Fruit fly (Drosophila melanogaster) whole organism, embryonic: Measurements from ENCODE around the gene CG14024.

Experiments
- ATbp ChIP-seq: fragments of 200-800 bp; sonication (Bioruptor generic); optimal IDR thresholded peaks from 2 replicates; lab custom pipeline; 2017; ENCODE audit warnings: missing biosample characterization, mild to moderate bottlenecking, missing genetic modification characterization, missing genetic modification reagents
- Asciz ChIP-seq: fragments of 200-800 bp; sonication (Bioruptor generic); optimal IDR thresholded peaks from 2 replicates; lab custom pipeline; 2017; ENCODE audit warnings: missing biosample characterization, mild to moderate bottlenecking, missing genetic modification characterization, missing genetic modification reagents
- CG1024 ChIP-seq: fragments of 200-800 bp; sonication (Bioruptor generic); IDR thresholded peaks from 2 replicates; pipeline ENCODE4 v1.3.6; 2022; ENCODE audit warnings: missing biosample characterization, missing genetic modification characterization
- CG10543 ChIP-seq: fragments of 200-800 bp; sonication (Bioruptor generic); optimal IDR thresholded peaks from 3 replicates; lab custom pipeline; 2017; ENCODE audit warnings: missing biosample characterization, mild to moderate bottlenecking, missing genetic modification characterization, moderate library complexity
- CG10654 ChIP-seq: fragments of 200-800 bp; sonication (Bioruptor generic); optimal IDR thresholded peaks from 2 replicates; lab custom pipeline; 2016; ENCODE audit warnings: missing biosample characterization, missing genetic modification characterization
- CG12942 ChIP-seq: fragments of 200-800 bp; sonication (Bioruptor generic); optimal IDR thresholded peaks from 3 replicates; lab custom pipeline; 2016; ENCODE audit warnings: missing biosample characterization, missing genetic modification characterization
- CG15011 ChIP-seq: fragments of 200-800 bp; sonication (Bioruptor generic); optimal IDR thresholded peaks from 3 replicates; lab custom pipeline; 2018; ENCODE audit warnings: missing biosample characterization, mild to moderate bottlenecking, missing genetic modification characterization
- CG17568 ChIP-seq: fragments of 200-800 bp; sonication (Bioruptor generic); optimal IDR thresholded peaks from 2 replicates; lab custom pipeline; 2018; ENCODE audit warnings: missing biosample characterization, mild to moderate bottlenecking, missing genetic modification characterization, moderate library complexity
- CG18599 ChIP-seq: fragments of 200-800 bp; sonication (Bioruptor generic); optimal IDR thresholded peaks from 3 replicates; lab custom pipeline; 2017; ENCODE audit warnings: missing biosample characterization, missing genetic modification characterization, mild to moderate bottlenecking, moderate library complexity, missing genetic modification reagents
- CG2202 ChIP-seq: fragments of 200-800 bp; sonication (Bioruptor generic); optimal IDR thresholded peaks from 2 replicates; lab custom pipeline; 2018; ENCODE audit warnings: missing biosample characterization, mild to moderate bottlenecking, missing genetic modification characterization
- CG2875 ChIP-seq: fragments of 200-800 bp; sonication (Bioruptor generic); optimal IDR thresholded peaks from 2 replicates; lab custom pipeline; 2017; ENCODE audit warnings: missing biosample characterization, mild to moderate bottlenecking, missing genetic modification characterization, missing genetic modification reagents
- CG32767 ChIP-seq: fragments of 200-800 bp; sonication (Bioruptor generic); IDR thresholded peaks from 2 replicates; pipeline ENCODE4 v1.3.6; 2022; ENCODE audit warnings: missing biosample characterization, missing genetic modification characterization
- CG4617 ChIP-seq: fragments of 200-800 bp; sonication (Bioruptor generic); optimal IDR thresholded peaks from 3 replicates; lab custom pipeline; 2016; ENCODE audit warnings: missing biosample characterization, missing genetic modification characterization, borderline replicate concordance
- CG4707 ChIP-seq: fragments of 200-800 bp; sonication (Bioruptor generic); optimal IDR thresholded peaks from 2 replicates; lab custom pipeline; 2018; ENCODE audit warnings: missing biosample characterization, mild to moderate bottlenecking, missing genetic modification characterization, moderate library complexity
- CG4730 ChIP-seq: fragments of 200-800 bp; sonication (Bioruptor generic); IDR thresholded peaks from 2 replicates; pipeline ENCODE4 v1.3.6; 2022; ENCODE audit warnings: missing biosample characterization, missing genetic modification characterization
- CG5180 ChIP-seq: fragments of 200-800 bp; sonication (Bioruptor generic); optimal IDR thresholded peaks from 3 replicates; lab custom pipeline; 2017; ENCODE audit warnings: missing biosample characterization, missing genetic modification characterization, mild to moderate bottlenecking, moderate library complexity, missing genetic modification reagents
- CG6175 ChIP-seq: fragments of 200-800 bp; sonication (Bioruptor generic); IDR thresholded peaks from 3 replicates; pipeline ENCODE4 v1.3.6; 2022; ENCODE audit warnings: missing biosample characterization, missing genetic modification characterization
- CG8388 ChIP-seq: fragments of 200-800 bp; sonication (Bioruptor generic); optimal IDR thresholded peaks from 2 replicates; lab custom pipeline; 2019; ENCODE audit warnings: missing biosample characterization, mild to moderate bottlenecking, missing genetic modification characterization, moderate library complexity
- Dip2 ChIP-seq: fragments of 200-800 bp; sonication (Bioruptor generic); IDR thresholded peaks from 2 replicates; pipeline ENCODE4 v1.3.6; 2022; ENCODE audit warnings: missing biosample characterization, missing genetic modification characterization
- Eip74EF ChIP-seq, 2 experiments: fragments of 200-800 bp in 1 of 2; fragments of >200 bp in 1 of 2; sonication (Bioruptor generic) in 1 of 2; optimal IDR thresholded peaks; 2 replicates each; lab custom pipeline; 2017 to 2019; ENCODE audit warnings: missing biosample characterization in 2 of 2, missing genetic modification characterization in 2 of 2, mild to moderate bottlenecking in 1 of 2, moderate library complexity in 1 of 2
- Med ChIP-seq: fragments of 200-800 bp; sonication (Bioruptor generic); peaks from one replicate; lab custom pipeline; 2016; ENCODE audit warnings: missing biosample characterization, missing genetic modification characterization, mild to moderate bottlenecking, inconsistent platforms, moderate library complexity
- NC2β ChIP-seq: fragments of 200-800 bp; sonication (Bioruptor generic); optimal IDR thresholded peaks from 2 replicates; lab custom pipeline; 2016; ENCODE audit warnings: missing biosample characterization, missing genetic modification characterization
- NFAT ChIP-seq: fragments of 200-800 bp; sonication (Bioruptor generic); IDR thresholded peaks from 2 replicates; pipeline ENCODE4 v1.3.6; 2022; ENCODE audit warnings: missing biosample characterization, missing genetic modification characterization
- PHDP ChIP-seq: fragments of 200-800 bp; sonication (Bioruptor generic); optimal IDR thresholded peaks from 3 replicates; lab custom pipeline; 2018; ENCODE audit warnings: missing biosample characterization, mild to moderate bottlenecking, missing genetic modification characterization, moderate library complexity
- Pdp1 ChIP-seq, 2 experiments: fragments of 200-800 bp; sonication (Bioruptor generic); optimal IDR thresholded peaks; 3 replicates each; lab custom pipeline; 2016; ENCODE audit warnings: missing biosample characterization in 2 of 2, missing genetic modification characterization in 2 of 2, mild to moderate bottlenecking in 1 of 2, moderate library complexity in 1 of 2
- ara ChIP-seq: fragments of 200-800 bp; sonication (Bioruptor generic); IDR thresholded peaks from 2 replicates; pipeline ENCODE4 v1.3.6; 2022; ENCODE audit warnings: missing biosample characterization, missing genetic modification characterization
- bbx ChIP-seq: fragments of 200-800 bp; sonication (Bioruptor generic); IDR thresholded peaks from 2 replicates; pipeline ENCODE4 v1.3.6; 2022; ENCODE audit warnings: missing biosample characterization, missing genetic modification characterization; ENCODE audit not compliant: partially characterized antibody
- bsh ChIP-seq, 2 experiments: fragments of 200-800 bp; sonication (Bioruptor generic); optimal IDR thresholded peaks; 2 replicates each; lab custom pipeline; 2017 to 2018; ENCODE audit warnings: mild to moderate bottlenecking in 2 of 2, missing biosample characterization in 2 of 2, missing genetic modification characterization in 2 of 2, moderate library complexity in 1 of 2
- cas ChIP-seq: fragments of 200-800 bp; sonication (Bioruptor generic); IDR thresholded peaks from 2 replicates; pipeline ENCODE4 v1.3.6; 2022; ENCODE audit warnings: missing biosample characterization, missing genetic modification characterization
- ci ChIP-seq: fragments of 200-800 bp; sonication (Bioruptor generic); IDR thresholded peaks from 3 replicates; pipeline ENCODE4 v1.3.6; 2022; ENCODE audit warnings: missing biosample characterization, missing genetic modification characterization
- cwo ChIP-seq: fragments of 200-800 bp; sonication (Bioruptor generic); optimal IDR thresholded peaks from 3 replicates; lab custom pipeline; 2017; ENCODE audit warnings: missing biosample characterization, missing genetic modification characterization, mild to moderate bottlenecking, moderate library complexity, missing genetic modification reagents
- danr ChIP-seq: fragments of 200-800 bp; sonication (Bioruptor generic); IDR thresholded peaks from 2 replicates; pipeline ENCODE4 v1.3.6; 2022; ENCODE audit warnings: missing biosample characterization, missing genetic modification characterization
- dmrt11E ChIP-seq: fragments of 200-800 bp; sonication (Bioruptor generic); optimal IDR thresholded peaks from 3 replicates; lab custom pipeline; 2018; ENCODE audit warnings: missing biosample characterization, mild to moderate bottlenecking, missing genetic modification characterization, moderate library complexity
- exex ChIP-seq: fragments of 200-800 bp; sonication (Bioruptor generic); optimal IDR thresholded peaks from 4 replicates; lab custom pipeline; 2018; ENCODE audit warnings: missing biosample characterization, mild to moderate bottlenecking, missing genetic modification characterization, moderate library complexity
- grn ChIP-seq: fragments of 200-800 bp; sonication (Bioruptor generic); optimal IDR thresholded peaks from 3 replicates; lab custom pipeline; 2017; ENCODE audit warnings: missing biosample characterization, missing genetic modification characterization
- inv ChIP-seq: fragments of 200-800 bp; sonication (Bioruptor generic); IDR thresholded peaks from 2 replicates; pipeline ENCODE4 v1.3.6; 2022; ENCODE audit warnings: missing biosample characterization, missing genetic modification characterization; ENCODE audit not compliant: partially characterized antibody
- jigr1 ChIP-seq: fragments of 200-800 bp; sonication (Bioruptor generic); IDR thresholded peaks from 3 replicates; pipeline ENCODE4 v1.3.6; 2022; ENCODE audit warnings: missing biosample characterization, missing genetic modification characterization
- knrl ChIP-seq: fragments of 200-800 bp; sonication (Bioruptor generic); IDR thresholded peaks from 3 replicates; pipeline ENCODE4 v1.3.6; 2022; ENCODE audit warnings: missing biosample characterization, missing genetic modification characterization; ENCODE audit not compliant: partially characterized antibody
- nerfin-1 ChIP-seq: fragments of 200-800 bp; sonication (Bioruptor generic); optimal IDR thresholded peaks from 3 replicates; lab custom pipeline; 2019; ENCODE audit warnings: missing biosample characterization, mild to moderate bottlenecking, missing genetic modification characterization, moderate library complexity
- oc ChIP-seq: fragments of 200-800 bp; sonication (Bioruptor generic); optimal IDR thresholded peaks from 2 replicates; lab custom pipeline; 2018; ENCODE audit warnings: missing biosample characterization, mild to moderate bottlenecking, missing genetic modification characterization, moderate library complexity
- peb ChIP-seq: fragments of 200-800 bp; sonication (Bioruptor generic); IDR thresholded peaks from 2 replicates; pipeline ENCODE4 v1.3.6; 2022; ENCODE audit warnings: missing biosample characterization, missing genetic modification characterization
- pum ChIP-seq: fragments of 200-800 bp; sonication (Bioruptor generic); optimal IDR thresholded peaks from 2 replicates; lab custom pipeline; 2016; ENCODE audit warnings: missing biosample characterization, missing genetic modification characterization
- sd ChIP-seq: fragments of 200-800 bp; sonication (Bioruptor generic); optimal IDR thresholded peaks from 3 replicates; lab custom pipeline; 2018; ENCODE audit warnings: missing biosample characterization, mild to moderate bottlenecking, missing genetic modification characterization, moderate library complexity
- sens ChIP-seq: fragments of 200-800 bp; sonication (Bioruptor generic); peaks from one replicate; lab custom pipeline; 2016; ENCODE audit warnings: missing biosample characterization, missing genetic modification characterization
- sima ChIP-seq: fragments of 200-800 bp; sonication (Bioruptor generic); optimal IDR thresholded peaks from 2 replicates; lab custom pipeline; 2016; ENCODE audit warnings: missing biosample characterization, missing genetic modification characterization
- slbo ChIP-seq: fragments of 200-800 bp; sonication (Bioruptor generic); IDR thresholded peaks from 2 replicates; pipeline ENCODE4 v1.3.6; 2022; ENCODE audit warnings: missing biosample characterization, missing genetic modification characterization
- trh ChIP-seq: fragments of 200-800 bp; sonication (Bioruptor generic); optimal IDR thresholded peaks from 2 replicates; lab custom pipeline; 2016; ENCODE audit warnings: missing biosample characterization, missing genetic modification characterization

Gene CG14024

dm6 chr2L:5338721-5339036, 24.0 kb upstream of the CG14024 start (continued):
- TF ChIP-seq CG12942 (GFP tag; lab: Kevin White, UChicago) (no peak), PHDP (tag; lab: Kevin White, UChicago) (peak; percentile 20), ATbp (GFP tag; lab: Kevin White, UChicago) (peak; percentile 66), CG17568 (GFP tag; lab: Kevin White, UChicago) (no peak), CG1024 (GFP tag; lab: Robert Waterston, UW) (peak; percentile 14; the same call in 1 of the 2 replicates), bbx (GFP tag; lab: Robert Waterston, UW) (no peak), CG15011 (no peak), NC2β (no peak), CG6175 (no peak), nerfin-1 (tag; lab: Kevin White, UChicago) (no peak), Dip2 (GFP tag; lab: Robert Waterston, UW) (no peak), cas (GFP tag; lab: Robert Waterston, UW) (no peak), CG8388 (GFP tag; lab: Kevin White, UChicago) (no peak), CG10654 (GFP tag; lab: Kevin White, UChicago) (no peak), dmrt11E (peak; percentile 19), danr (GFP tag; lab: Robert Waterston, UW) (no peak), CG4617 (GFP tag; lab: Kevin White, UChicago) (no peak), knrl (GFP tag; lab: Robert Waterston, UW) (no peak)

- TF ChIP-seq slbo (GFP tag; lab: Robert Waterston, UW) (no peak), sima (GFP tag; lab: Kevin White, UChicago) (no peak), trh (GFP tag; lab: Kevin White, UChicago) (no peak), pum (no peak), bsh (GFP tag; optimal IDR thresholded peaks at IDR 0.05; lab: Kevin White, UChicago) (peak in 1 of 2 experiments; percentile 18), ATbp (GFP tag; lab: Kevin White, UChicago) (peak; percentile 54), CG10543 (GFP tag; lab: Kevin White, UChicago) (peak; percentile 22), CG2202 (tag; lab: Kevin White, UChicago) (peak; percentile 28), CG2875 (GFP tag; lab: Kevin White, UChicago) (peak; percentile 21), CG1024 (GFP tag; lab: Robert Waterston, UW) (0 out of 2 replicates have a peak, but pooled peaks have one; percentile 25), Eip74EF (GFP tag; optimal IDR thresholded peaks at IDR 0.05; lab: Kevin White, UChicago) (peak in 1 of 2 experiments; percentile 7), CG32767 (GFP tag; lab: Robert Waterston, UW) (peak; percentile 13; the same call in 1 of the 2 replicates), knrl (GFP tag; lab: Robert Waterston, UW) (no peak), grn (GFP tag; lab: Kevin White, UChicago) (peak; percentile 44), oc (tag; lab: Kevin White, UChicago) (peak; percentile 24), cwo (peak; percentile 68), ci (GFP tag; lab: Robert Waterston, UW) (peak; percentile 49; the same call in 1 of the 3 replicates), CG5180 (peak; percentile 8), peb (no peak), sens (peak; percentile 70), Asciz (GFP tag; lab: Kevin White, UChicago) (peak; percentile 15), ara (GFP tag; lab: Robert Waterston, UW) (no peak), CG4707 (peak; percentile 21), Pdp1 (GFP tag; optimal IDR thresholded peaks at IDR 0.05; lab: Kevin White, UChicago) (peak in 1 of 2 experiments; percentile 30), CG12942 (GFP tag; lab: Kevin White, UChicago) (no peak), CG18599 (GFP tag; lab: Kevin White, UChicago) (peak; percentile 7), NFAT (peak; percentile 13; the same call in 1 of the 2 replicates), exex (tag; lab: Kevin White, UChicago) (peak; percentile 59), Med (peak; percentile 3), jigr1 (no peak), sd (tag; lab: Kevin White, UChicago) (peak; percentile 59), inv (GFP tag; lab: Robert Waterston, UW) (no peak), CG4730 (no peak)
Observed at dm6 chr2L:5338024-5338720, 23.5 kb upstream of the CG14024 start, which contains the start of gene fusl. TSS of gene fusl (minus strand) at chr2L:5338073.
